Fruit fly (Drosophila melanogaster) whole organism, embryonic: ENCODE measurements around the gene Cyp311a1.

Experiments
- B-H1 ChIP-seq: fragments of 200-800 bp; sonication (Bioruptor generic); IDR thresholded peaks from 3 replicates; pipeline ENCODE4 v1.3.6; 2022; ENCODE audit warnings: missing biosample characterization, missing genetic modification characterization
- CG10321 ChIP-seq: fragments of 200-800 bp; sonication (Bioruptor generic); IDR thresholded peaks from 2 replicates; pipeline ENCODE4 v1.3.6; 2022; ENCODE audit warnings: missing biosample characterization, missing genetic modification characterization
- CG11247 ChIP-seq: fragments of 200-800 bp; sonication (Bioruptor generic); IDR thresholded peaks from 2 replicates; pipeline ENCODE4 v1.3.6; 2022; ENCODE audit warnings: missing biosample characterization, missing genetic modification characterization
- CG12219 ChIP-seq: fragments of 200-800 bp; sonication (Bioruptor generic); optimal IDR thresholded peaks from 3 replicates; lab custom pipeline; 2018; ENCODE audit warnings: missing biosample characterization, mild to moderate bottlenecking, missing genetic modification characterization
- CG12236 ChIP-seq: fragments of 200-800 bp; sonication (Bioruptor generic); optimal IDR thresholded peaks from 2 replicates; lab custom pipeline; 2016; ENCODE audit warnings: missing biosample characterization, missing genetic modification characterization
- CG13123 ChIP-seq: fragments of 200-800 bp; sonication (Bioruptor generic); optimal IDR thresholded peaks from 2 replicates; lab custom pipeline; 2016; ENCODE audit warnings: missing biosample characterization, missing genetic modification characterization
- CG13296 ChIP-seq: fragments of 200-800 bp; sonication (Bioruptor generic); optimal IDR thresholded peaks from 3 replicates; lab custom pipeline; 2018; ENCODE audit warnings: missing biosample characterization, mild to moderate bottlenecking, missing genetic modification characterization
- CG1602 ChIP-seq: fragments of 200-800 bp; sonication (Bioruptor generic); optimal IDR thresholded peaks from 3 replicates; lab custom pipeline; 2016; ENCODE audit warnings: missing biosample characterization, missing genetic modification characterization
- CG1647 ChIP-seq: fragments of 200-800 bp; sonication (Bioruptor generic); optimal IDR thresholded peaks from 3 replicates; lab custom pipeline; 2016; ENCODE audit warnings: missing biosample characterization, missing genetic modification characterization
- CG16813 ChIP-seq: fragments of 200-800 bp; sonication (Bioruptor generic); IDR thresholded peaks from 3 replicates; pipeline ENCODE4 v1.3.6; 2022; ENCODE audit warnings: missing biosample characterization, missing genetic modification characterization; ENCODE audit not compliant: partially characterized antibody
- CG16863 ChIP-seq: fragments of 200-800 bp; sonication (Bioruptor generic); optimal IDR thresholded peaks from 3 replicates; lab custom pipeline; 2016; ENCODE audit warnings: missing biosample characterization, missing genetic modification characterization
- CG2120 ChIP-seq: fragments of 200-800 bp; sonication (Bioruptor generic); optimal IDR thresholded peaks from 3 replicates; lab custom pipeline; 2016; ENCODE audit warnings: missing biosample characterization, missing genetic modification characterization
- CG30403 ChIP-seq: fragments of 200-800 bp; sonication (Bioruptor generic); optimal IDR thresholded peaks from 3 replicates; lab custom pipeline; 2016; ENCODE audit warnings: missing biosample characterization, missing genetic modification characterization
- CG3163 ChIP-seq: fragments of 200-800 bp; sonication (Bioruptor generic); optimal IDR thresholded peaks from 3 replicates; lab custom pipeline; 2016; ENCODE audit warnings: missing biosample characterization, missing genetic modification characterization
- CG3847 ChIP-seq: fragments of 200-800 bp; sonication (Bioruptor generic); IDR thresholded peaks from 2 replicates; pipeline ENCODE4 v1.3.6; 2022; ENCODE audit warnings: missing biosample characterization, missing genetic modification characterization
- CG4328 ChIP-seq: fragments of 200-800 bp; sonication (Bioruptor generic); optimal IDR thresholded peaks from 3 replicates; lab custom pipeline; 2017; ENCODE audit warnings: missing biosample characterization, missing genetic modification reagents, missing genetic modification characterization
- CG4360 ChIP-seq: fragments of 200-800 bp; sonication (Bioruptor generic); IDR thresholded peaks from 2 replicates; pipeline ENCODE4 v1.3.6; 2022; ENCODE audit warnings: missing biosample characterization, missing genetic modification characterization
- CG4854 ChIP-seq: fragments of 200-800 bp; sonication (Bioruptor generic); optimal IDR thresholded peaks from 2 replicates; lab custom pipeline; 2016; ENCODE audit warnings: missing biosample characterization, missing genetic modification characterization, inconsistent platforms
- CG7556 ChIP-seq: fragments of 200-800 bp; sonication (Bioruptor generic); optimal IDR thresholded peaks from 2 replicates; lab custom pipeline; 2017; ENCODE audit warnings: missing biosample characterization, mild to moderate bottlenecking, missing genetic modification characterization
- CG7745 ChIP-seq: fragments of 200-800 bp; sonication (Bioruptor generic); optimal IDR thresholded peaks from 2 replicates; lab custom pipeline; 2018; ENCODE audit warnings: missing biosample characterization, mild to moderate bottlenecking, missing genetic modification characterization, moderate library complexity
- CG8359 ChIP-seq: fragments of 200-800 bp; sonication (Bioruptor generic); optimal IDR thresholded peaks from 2 replicates; lab custom pipeline; 2017; ENCODE audit warnings: missing biosample characterization, mild to moderate bottlenecking, missing genetic modification characterization, borderline replicate concordance
- CG8478 ChIP-seq: fragments of >200 bp; optimal IDR thresholded peaks from 2 replicates; lab custom pipeline; 2018
- CG9609 ChIP-seq: fragments of 200-800 bp; sonication (Bioruptor generic); optimal IDR thresholded peaks from 3 replicates; lab custom pipeline; 2016; ENCODE audit warnings: missing biosample characterization, missing genetic modification characterization
- Dref ChIP-seq: fragments of 200-800 bp; sonication (Bioruptor generic); IDR thresholded peaks from 2 replicates; pipeline ENCODE4 v1.3.6; 2022; ENCODE audit warnings: missing biosample characterization, missing genetic modification characterization
- Ets97D ChIP-seq: fragments of 200-800 bp; sonication (Bioruptor generic); optimal IDR thresholded peaks from 3 replicates; lab custom pipeline; 2016; ENCODE audit warnings: missing biosample characterization, missing genetic modification characterization
- Gsc ChIP-seq: fragments of 200-800 bp; sonication (Bioruptor generic); IDR thresholded peaks from 2 replicates; pipeline ENCODE4 v1.3.6; 2022; ENCODE audit warnings: missing biosample characterization, missing genetic modification characterization
- HLH4C ChIP-seq: fragments of 200-800 bp; sonication (Bioruptor generic); IDR thresholded peaks from 3 replicates; pipeline ENCODE4 v1.3.6; 2022; ENCODE audit warnings: missing biosample characterization, missing genetic modification characterization; ENCODE audit not compliant: partially characterized antibody
- Hey ChIP-seq: fragments of 200-800 bp; sonication (Bioruptor generic); optimal IDR thresholded peaks from 3 replicates; lab custom pipeline; 2018; ENCODE audit warnings: missing biosample characterization, mild to moderate bottlenecking, missing genetic modification characterization
- Hmr ChIP-seq: fragments of 200-800 bp; sonication (Bioruptor generic); optimal IDR thresholded peaks from 3 replicates; lab custom pipeline; 2017; ENCODE audit warnings: mild to moderate bottlenecking, missing biosample characterization, missing genetic modification reagents, missing genetic modification characterization
- Meics ChIP-seq: fragments of 200-800 bp; sonication (Bioruptor generic); optimal IDR thresholded peaks from 2 replicates; lab custom pipeline; 2017; ENCODE audit warnings: missing biosample characterization, mild to moderate bottlenecking, missing genetic modification characterization
- Myb ChIP-seq: fragments of 200-800 bp; sonication (Bioruptor generic); optimal IDR thresholded peaks from 2 replicates; lab custom pipeline; 2016; ENCODE audit warnings: missing biosample characterization, missing genetic modification characterization
- Nf-YC ChIP-seq: fragments of 200-800 bp; optimal IDR thresholded peaks from 3 replicates; lab custom pipeline; 2019; ENCODE audit warnings: missing biosample characterization, mild to moderate bottlenecking, missing genetic modification characterization, moderate library complexity
- Oaz ChIP-seq: fragments of 200-800 bp; sonication (Bioruptor generic); IDR thresholded peaks from 2 replicates; pipeline ENCODE4 v1.3.6; 2022; ENCODE audit warnings: missing biosample characterization, missing genetic modification characterization
- Pdp1 ChIP-seq, 2 experiments: fragments of 200-800 bp; sonication (Bioruptor generic); optimal IDR thresholded peaks; 3 replicates each; lab custom pipeline; 2016; ENCODE audit warnings: missing biosample characterization in 2 of 2, missing genetic modification characterization in 2 of 2, mild to moderate bottlenecking in 1 of 2, moderate library complexity in 1 of 2
- Ptx1 ChIP-seq: fragments of 200-800 bp; sonication (Bioruptor generic); IDR thresholded peaks from 2 replicates; pipeline ENCODE4 v1.3.6; 2022; ENCODE audit warnings: missing biosample characterization, missing genetic modification characterization
- Spps ChIP-seq: fragments of 200-800 bp; sonication (Bioruptor generic); optimal IDR thresholded peaks from 2 replicates; lab custom pipeline; 2018; ENCODE audit warnings: missing biosample characterization, mild to moderate bottlenecking, missing genetic modification characterization
- YL-1 ChIP-seq: fragments of 200-800 bp; sonication (Bioruptor generic); optimal IDR thresholded peaks from 3 replicates; lab custom pipeline; 2017; ENCODE audit warnings: missing biosample characterization, mild to moderate bottlenecking, missing genetic modification characterization
- ac ChIP-seq: fragments of 200-800 bp; sonication (Bioruptor generic); optimal IDR thresholded peaks from 3 replicates; lab custom pipeline; 2017; ENCODE audit warnings: missing biosample characterization, mild to moderate bottlenecking, missing genetic modification characterization
- ara ChIP-seq: fragments of 200-800 bp; sonication (Bioruptor generic); IDR thresholded peaks from 2 replicates; pipeline ENCODE4 v1.3.6; 2022; ENCODE audit warnings: missing biosample characterization, missing genetic modification characterization
- cg ChIP-seq: fragments of 200-800 bp; sonication (Bioruptor generic); optimal IDR thresholded peaks from 3 replicates; lab custom pipeline; 2019; ENCODE audit warnings: missing biosample characterization, mild to moderate bottlenecking, missing genetic modification characterization, moderate library complexity
- exex ChIP-seq: fragments of 200-800 bp; sonication (Bioruptor generic); optimal IDR thresholded peaks from 4 replicates; lab custom pipeline; 2018; ENCODE audit warnings: missing biosample characterization, mild to moderate bottlenecking, missing genetic modification characterization, moderate library complexity
- ftz-f1 ChIP-seq: fragments of 200-800 bp; sonication (Bioruptor generic); optimal IDR thresholded peaks from 2 replicates; lab custom pipeline; 2016; ENCODE audit warnings: missing biosample characterization, missing genetic modification characterization
- grn ChIP-seq: fragments of 200-800 bp; sonication (Bioruptor generic); optimal IDR thresholded peaks from 3 replicates; lab custom pipeline; 2017; ENCODE audit warnings: missing biosample characterization, missing genetic modification characterization
- hb ChIP-seq: fragments of 200-800 bp; sonication (Bioruptor generic); IDR thresholded peaks from 3 replicates; pipeline ENCODE4 v1.3.6; 2022; ENCODE audit warnings: missing biosample characterization, missing genetic modification characterization; ENCODE audit not compliant: partially characterized antibody
- knrl ChIP-seq: fragments of 200-800 bp; sonication (Bioruptor generic); IDR thresholded peaks from 3 replicates; pipeline ENCODE4 v1.3.6; 2022; ENCODE audit warnings: missing biosample characterization, missing genetic modification characterization; ENCODE audit not compliant: partially characterized antibody
- odd ChIP-seq: fragments of 200-800 bp; sonication (Bioruptor generic); optimal IDR thresholded peaks from 2 replicates; lab custom pipeline; 2017; ENCODE audit warnings: missing biosample characterization, mild to moderate bottlenecking, missing genetic modification characterization
- pfk ChIP-seq: fragments of 200-800 bp; sonication (Bioruptor generic); optimal IDR thresholded peaks from 2 replicates; lab custom pipeline; 2018; ENCODE audit warnings: missing biosample characterization, mild to moderate bottlenecking, missing genetic modification characterization, moderate library complexity
- row ChIP-seq: fragments of 200-800 bp; sonication (Bioruptor generic); IDR thresholded peaks from 3 replicates; pipeline ENCODE4 v1.3.6; 2022; ENCODE audit warnings: missing biosample characterization, missing genetic modification characterization
- sens ChIP-seq: fragments of 200-800 bp; sonication (Bioruptor generic); peaks from one replicate; lab custom pipeline; 2016; ENCODE audit warnings: missing biosample characterization, missing genetic modification characterization
- sna ChIP-seq: fragments of 200-800 bp; sonication (Bioruptor generic); IDR thresholded peaks from 2 replicates; pipeline ENCODE4 v1.3.6; 2022; ENCODE audit warnings: missing biosample characterization, missing genetic modification characterization; ENCODE audit not compliant: partially characterized antibody
- ssp ChIP-seq: fragments of 200-800 bp; sonication (Bioruptor generic); IDR thresholded peaks from 2 replicates; pipeline ENCODE4 v1.3.6; 2022; ENCODE audit warnings: missing biosample characterization, missing genetic modification characterization
- stc ChIP-seq: fragments of 200-800 bp; sonication (Bioruptor generic); IDR thresholded peaks from 2 replicates; pipeline ENCODE4 v1.3.6; 2022; ENCODE audit warnings: missing biosample characterization, missing genetic modification characterization
- tio ChIP-seq: fragments of 200-800 bp; sonication (Bioruptor generic); optimal IDR thresholded peaks from 2 replicates; lab custom pipeline; 2017; ENCODE audit warnings: missing biosample characterization, missing genetic modification characterization, inconsistent platforms

The Cyp311a1 gene

DNA sequence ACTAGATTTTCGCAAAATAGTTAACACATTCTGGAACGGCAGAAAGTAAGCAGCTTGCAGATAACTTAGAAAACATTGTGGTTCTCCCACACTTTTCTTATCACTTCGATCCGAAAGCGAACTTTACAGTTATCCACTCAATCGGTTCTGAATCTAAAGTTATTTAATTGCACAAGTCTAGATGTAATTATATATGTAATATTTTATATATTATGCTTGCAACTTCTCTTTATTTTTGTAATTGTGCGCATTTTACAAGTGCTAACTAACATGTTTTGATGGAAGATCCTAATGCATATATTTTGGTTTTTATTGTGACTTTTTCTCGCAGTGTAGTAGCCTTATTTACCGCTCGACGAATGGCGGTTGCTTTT, 26.9 kb downstream of the Cyp311a1 start (continued):
- no peak for TF ChIP-seq exex (tag; lab: Kevin White, UChicago)
- TF ChIP-seq Ets97D (GFP tag; lab: Kevin White, UChicago) = no peak
- TF ChIP-seq CG8359 (GFP tag; lab: Kevin White, UChicago) = no peak
- TF ChIP-seq CG30403 = peak; percentile 57
- no peak for TF ChIP-seq CG4328
- no peak for TF ChIP-seq CG10321 (GFP tag; lab: Robert Waterston, UW)
- no peak for TF ChIP-seq sna
- TF ChIP-seq row = no peak; the same call in 2 of the 3 replicates
- TF ChIP-seq CG7745 (tag; lab: Kevin White, UChicago) = no peak
- no peak for TF ChIP-seq Spps
- no peak for TF ChIP-seq CG16863 (GFP tag; lab: Kevin White, UChicago)
- no peak for TF ChIP-seq CG3847
- no peak for TF ChIP-seq cg (GFP tag; lab: Kevin White, UChicago)
- TF ChIP-seq CG7556 = peak; percentile 67
- TF ChIP-seq Myb = no peak
- peak; percentile 11 for TF ChIP-seq CG13296
- TF ChIP-seq Dref (GFP tag; lab: Robert Waterston, UW) = no peak
- TF ChIP-seq Nf-YC = peak; percentile 4
- no peak; the same call in 1 of the 2 replicates for TF ChIP-seq Ptx1 (GFP tag; lab: Robert Waterston, UW)
- no peak for TF ChIP-seq knrl (GFP tag; lab: Robert Waterston, UW)
- no peak for TF ChIP-seq Oaz
- no peak for TF ChIP-seq CG12236 (GFP tag; lab: Kevin White, UChicago)
- TF ChIP-seq CG4360 (GFP tag; lab: Robert Waterston, UW) = no peak
- 0 out of 3 replicates have a peak, but pooled peaks have one; percentile 8 for TF ChIP-seq B-H1
- no peak for TF ChIP-seq Meics
- TF ChIP-seq CG3163 (GFP tag; lab: Kevin White, UChicago) = no peak
- TF ChIP-seq Gsc (GFP tag; lab: Robert Waterston, UW) = no peak
- TF ChIP-seq CG4854 = no peak
- TF ChIP-seq YL-1 = no peak
- peak; percentile 44 for TF ChIP-seq odd
- no peak for TF ChIP-seq Hey (tag; lab: Kevin White, UChicago)
- TF ChIP-seq hb (GFP tag; lab: Robert Waterston, UW) = no peak
- TF ChIP-seq CG2120 (GFP tag; lab: Kevin White, UChicago) = no peak
- TF ChIP-seq CG11247 = no peak
- no peak for TF ChIP-seq CG1602 (GFP tag; lab: Kevin White, UChicago)
- TF ChIP-seq CG13123 (GFP tag; lab: Kevin White, UChicago) = no peak
- no peak for TF ChIP-seq pfk (GFP tag; lab: Kevin White, UChicago)
- no peak for TF ChIP-seq stc (GFP tag; lab: Robert Waterston, UW)
- no peak for TF ChIP-seq CG1647 (GFP tag; lab: Kevin White, UChicago)
- TF ChIP-seq ftz-f1 = no peak
- TF ChIP-seq CG9609 = no peak
- no peak for TF ChIP-seq grn (GFP tag; lab: Kevin White, UChicago)
- TF ChIP-seq Hmr (GFP tag; lab: Kevin White, UChicago) = no peak
- TF ChIP-seq ssp (GFP tag; lab: Robert Waterston, UW) = no peak
- no peak for TF ChIP-seq ac (GFP tag; lab: Kevin White, UChicago)
- no peak for TF ChIP-seq ara (GFP tag; lab: Robert Waterston, UW)
- no peak for TF ChIP-seq CG12219 (GFP tag; lab: Kevin White, UChicago)
- no peak for TF ChIP-seq sens (GFP tag; lab: Kevin White, UChicago)
- no peak for TF ChIP-seq Pdp1 (GFP tag; optimal IDR thresholded peaks at IDR 0.05; lab: Kevin White, UChicago)
- no peak for TF ChIP-seq CG16813 (GFP tag; lab: Robert Waterston, UW)
- no peak for TF ChIP-seq CG8478 (lab: Kevin White, UChicago)
- TF ChIP-seq HLH4C = no peak
- TF ChIP-seq tio (GFP tag; lab: Kevin White, UChicago) = peak; percentile 17
